Worm (Caenorhabditis elegans) whole organism, young adult: ENCODE data around the gene slc-17.4.

Experiments used
- B0336.3 ChIP-seq: fragments of 200-800 bp; sonication (Bioruptor generic); IDR thresholded peaks from 2 replicates; pipeline ENCODE4 v1.3.6; 2022; ENCODE audit warnings: missing genetic modification characterization, missing compliant biosample characterization
- F10E7.11 ChIP-seq: sonication (generic microtip); optimal IDR thresholded peaks from 2 replicates; lab custom pipeline; 2017; ENCODE audit warnings: mild to moderate bottlenecking, missing genetic modification characterization, moderate library complexity, missing compliant biosample characterization
- F23B12.7 ChIP-seq: sonication (generic microtip); optimal IDR thresholded peaks from 2 replicates; lab custom pipeline; 2017; ENCODE audit warnings: missing genetic modification characterization, mild to moderate bottlenecking, missing compliant biosample characterization, antibody characterized with exemption, moderate library complexity; ENCODE audit not compliant: insufficient read depth
- F55B11.4 ChIP-seq: sonication (generic microtip); optimal IDR thresholded peaks from 2 replicates; lab custom pipeline; 2016; ENCODE audit warnings: missing compliant biosample characterization, missing genetic modification characterization, borderline replicate concordance; ENCODE audit not compliant: insufficient read depth
- K11D2.4 ChIP-seq: fragments of 200-800 bp; sonication (Bioruptor generic); IDR thresholded peaks from 2 replicates; pipeline ENCODE4 v1.3.6; 2022; ENCODE audit warnings: missing genetic modification reagents, missing genetic modification characterization, missing compliant biosample characterization
- T26A5.8 ChIP-seq: sonication (generic microtip); optimal IDR thresholded peaks from 2 replicates; lab custom pipeline; 2016; ENCODE audit warnings: missing genetic modification characterization, missing compliant biosample characterization
- akir-1 ChIP-seq: fragments of 200-800 bp; sonication (Bioruptor generic); optimal IDR thresholded peaks from 2 replicates; lab custom pipeline; 2018; ENCODE audit warnings: mild to moderate bottlenecking, missing genetic modification characterization, moderate library complexity, missing compliant biosample characterization
- aptf-3 ChIP-seq: fragments of 200-800 bp; sonication (Bioruptor generic); IDR thresholded peaks from 2 replicates; pipeline ENCODE4 v1.3.6; 2022; ENCODE audit warnings: missing genetic modification characterization, missing compliant biosample characterization
- attf-6 ChIP-seq: fragments of 200-800 bp; sonication (Bioruptor generic); IDR thresholded peaks from 2 replicates; pipeline ENCODE4 v1.3.6; 2022; ENCODE audit warnings: missing genetic modification reagents, missing genetic modification characterization, missing compliant biosample characterization
- cebp-1 ChIP-seq, 2 experiments: fragments of 200-800 bp in 1 of 2; sonication (Bioruptor generic) in 1 of 2; sonication (generic microtip) in 1 of 2; IDR thresholded peaks in 1 of 2; optimal IDR thresholded peaks in 1 of 2; 2 replicates each; pipeline versions ENCODE4 v1.3.6 to Lab custom; 2017 to 2022; ENCODE audit warnings: missing compliant biosample characterization in 2 of 2, missing genetic modification characterization in 2 of 2, mild to moderate bottlenecking in 1 of 2, missing genetic modification reagents in 1 of 2, moderate library complexity in 1 of 2
- ceh-40 ChIP-seq: fragments of 200-800 bp; sonication (Bioruptor generic); IDR thresholded peaks from 2 replicates; pipeline ENCODE4 v1.3.6; 2022; ENCODE audit warnings: missing genetic modification characterization, missing compliant biosample characterization
- die-1 ChIP-seq: sonication (generic microtip); optimal IDR thresholded peaks from 2 replicates; lab custom pipeline; 2016; ENCODE audit warnings: missing genotype, mild to moderate bottlenecking, missing genetic modification characterization, missing compliant biosample characterization
- dox-1 ChIP-seq: fragments of 200-800 bp; sonication (Bioruptor generic); IDR thresholded peaks from 2 replicates; pipeline ENCODE4 v1.3.6; 2022; ENCODE audit warnings: missing genetic modification reagents, missing genetic modification characterization, missing compliant biosample characterization
- dpl-1 ChIP-seq: fragments of 150-350 bp; optimal IDR thresholded peaks from 2 replicates; lab custom pipeline; 2014; ENCODE audit warnings: missing biosample characterization, missing genetic modification reagents, missing genetic modification characterization
- egl-18 ChIP-seq: fragments of 200-800 bp; sonication (Bioruptor generic); IDR thresholded peaks from 2 replicates; pipeline ENCODE4 v1.3.6; 2022; ENCODE audit warnings: missing genetic modification reagents, missing genetic modification characterization, missing compliant biosample characterization
- ekl-4 ChIP-seq: fragments of 200-800 bp; sonication (Bioruptor generic); IDR thresholded peaks from 2 replicates; pipeline ENCODE4 v1.3.6; 2022; ENCODE audit warnings: missing genetic modification reagents, missing genetic modification characterization, missing compliant biosample characterization
- fkh-3 ChIP-seq: sonication (generic microtip); optimal IDR thresholded peaks from 2 replicates; lab custom pipeline; 2016; ENCODE audit warnings: mild to moderate bottlenecking, missing genetic modification characterization, missing compliant biosample characterization
- hlh-12 ChIP-seq: sonication (generic microtip); optimal IDR thresholded peaks from 2 replicates; lab custom pipeline; 2016; ENCODE audit warnings: missing genetic modification characterization, missing compliant biosample characterization
- lin-35 ChIP-seq, 3 experiments: fragments of 150-350 bp in 2 of 3; sonication (generic microtip) in 1 of 3; optimal IDR thresholded peaks; 2 replicates each; lab custom pipeline; 2014 to 2018; ENCODE audit warnings: missing biosample characterization in 3 of 3, missing genetic modification characterization in 3 of 3, missing genetic modification reagents in 3 of 3
- lin-40 ChIP-seq: sonication (generic microtip); optimal IDR thresholded peaks from 2 replicates; lab custom pipeline; 2016; ENCODE audit warnings: missing genetic modification characterization, mild to moderate bottlenecking, missing compliant biosample characterization, missing genotype, missing genetic modification reagents
- lsl-1 ChIP-seq: fragments of 200-800 bp; sonication (Bioruptor generic); optimal IDR thresholded peaks from 2 replicates; lab custom pipeline; 2018; ENCODE audit warnings: mild to moderate bottlenecking, missing genetic modification characterization, moderate library complexity, missing compliant biosample characterization
- madf-3 ChIP-seq: fragments of 200-800 bp; sonication (Bioruptor generic); IDR thresholded peaks from 2 replicates; pipeline ENCODE4 v1.3.6; 2022; ENCODE audit warnings: missing genetic modification reagents, missing genetic modification characterization, missing compliant biosample characterization
- madf-8 ChIP-seq: fragments of 200-800 bp; sonication (Bioruptor generic); conservative IDR thresholded peaks from 2 replicates; pipeline ENCODE4 v1.3.6; 2022; ENCODE audit warnings: missing genetic modification reagents, missing genetic modification characterization, missing compliant biosample characterization
- mxl-1 ChIP-seq: sonication (generic microtip); optimal IDR thresholded peaks from 2 replicates; lab custom pipeline; 2016; ENCODE audit warnings: missing genetic modification characterization, missing compliant biosample characterization
- nfya-1 ChIP-seq: sonication (generic microtip); optimal IDR thresholded peaks from 2 replicates; lab custom pipeline; 2017; ENCODE audit warnings: antibody characterized with exemption, missing compliant biosample characterization, missing genetic modification characterization, borderline replicate concordance; ENCODE audit not compliant: insufficient read depth
- nfya-2 ChIP-seq: fragments of 200-800 bp; sonication (Bioruptor generic); IDR thresholded peaks from 2 replicates; pipeline ENCODE4 v1.3.6; 2022; ENCODE audit warnings: missing genetic modification reagents, missing genetic modification characterization, missing compliant biosample characterization
- nfyb-1 ChIP-seq: fragments of 200-800 bp; sonication (Bioruptor generic); IDR thresholded peaks from 2 replicates; pipeline ENCODE4 v1.3.6; 2022; ENCODE audit warnings: missing genetic modification reagents, missing genetic modification characterization, missing compliant biosample characterization
- nhr-179 ChIP-seq: sonication (generic microtip); optimal IDR thresholded peaks from 2 replicates; lab custom pipeline; 2016; ENCODE audit warnings: mild to moderate bottlenecking, missing genetic modification characterization, missing compliant biosample characterization
- nhr-90 ChIP-seq: sonication (generic microtip); optimal IDR thresholded peaks from 2 replicates; lab custom pipeline; 2016; ENCODE audit warnings: missing genotype, mild to moderate bottlenecking, missing genetic modification characterization, missing compliant biosample characterization
- rcor-1 ChIP-seq: fragments of 200-800 bp; sonication (Bioruptor generic); IDR thresholded peaks from 2 replicates; pipeline ENCODE4 v1.3.6; 2022; ENCODE audit warnings: missing genetic modification reagents, missing genetic modification characterization, missing compliant biosample characterization
- rec-8 ChIP-seq, 2 experiments: sonication (generic microtip); optimal IDR thresholded peaks; 2 replicates each; lab custom pipeline; 2016; ENCODE audit warnings: mild to moderate bottlenecking in 2 of 2, missing genetic modification characterization in 2 of 2, missing genetic modification reagents in 2 of 2, missing genotype in 2 of 2, missing biosample characterization in 1 of 2, missing compliant biosample characterization in 1 of 2, moderate library complexity in 1 of 2
- sea-2 ChIP-seq: fragments of 200-800 bp; sonication (Bioruptor generic); IDR thresholded peaks from 2 replicates; pipeline ENCODE4 v1.3.6; 2022; ENCODE audit warnings: missing genetic modification characterization, missing compliant biosample characterization
- snpc-1.1 ChIP-seq: sonication (generic microtip); optimal IDR thresholded peaks from 2 replicates; lab custom pipeline; 2017; ENCODE audit warnings: missing genetic modification characterization, mild to moderate bottlenecking, missing compliant biosample characterization, antibody characterized with exemption, moderate library complexity, missing genotype, missing genetic modification reagents; ENCODE audit not compliant: insufficient read depth
- ztf-25 ChIP-seq: fragments of 200-800 bp; sonication (Bioruptor generic); IDR thresholded peaks from 2 replicates; pipeline ENCODE4 v1.3.6; 2022; ENCODE audit warnings: missing genetic modification reagents, missing genetic modification characterization, missing compliant biosample characterization
- ztf-6 ChIP-seq: fragments of 200-800 bp; sonication (Bioruptor generic); IDR thresholded peaks from 2 replicates; pipeline ENCODE4 v1.3.6; 2022; ENCODE audit warnings: missing genetic modification reagents, missing genetic modification characterization, missing compliant biosample characterization

slc-17.4 gene

DNA sequence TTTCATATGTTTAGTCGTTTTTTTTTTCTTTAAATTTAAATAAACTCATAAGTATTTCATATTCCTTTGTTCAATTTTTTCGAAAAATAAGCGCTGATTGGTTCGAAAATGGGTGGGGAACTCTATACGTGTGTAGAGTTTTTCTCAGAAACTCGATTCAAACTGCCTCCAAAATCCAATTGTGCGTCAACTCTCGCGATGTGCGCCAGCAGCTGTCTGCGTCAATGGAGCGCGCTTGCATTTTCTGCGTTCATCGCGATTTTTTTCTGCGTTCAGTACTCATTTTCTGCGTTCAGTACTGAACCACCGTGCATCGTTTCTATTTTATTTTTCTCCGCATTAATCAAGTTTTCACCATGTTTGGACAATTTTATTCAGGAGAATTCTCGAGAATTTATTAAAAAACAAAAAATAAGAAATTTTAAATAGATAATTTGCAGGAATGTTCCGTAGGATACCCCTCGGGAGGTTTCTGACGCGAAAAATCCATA lies 41.8 kb downstream of the slc-17.4 start, which contains the start of gene eelo-2 (continued):
- TF ChIP-seq cebp-1 (GFP tag; IDR thresholded peaks at IDR 0.05; lab: Robert Waterston, UW), result peak; percentile 76
- peak; percentile 95 for TF ChIP-seq cebp-1 (tag; optimal IDR thresholded peaks at IDR 0.05; lab: Kevin White, UChicago)
- TF ChIP-seq lin-35 (GFP tag; optimal IDR thresholded peaks at IDR 0.05; lab: Kevin White, UChicago), result peak; percentile 90 to 99 (median 95)
- peak; percentile 99 for TF ChIP-seq B0336.3 (GFP tag; lab: Robert Waterston, UW)
- TF ChIP-seq akir-1, result peak; percentile 78
- peak; percentile 97 for TF ChIP-seq ekl-4 (GFP tag; lab: Robert Waterston, UW)
- peak; percentile 57 for TF ChIP-seq nhr-90 (tag; lab: Kevin White, UChicago)
- peak; percentile 96 for TF ChIP-seq K11D2.4 (GFP tag; lab: Robert Waterston, UW)
- no peak for TF ChIP-seq hlh-12 (tag; lab: Kevin White, UChicago)
- peak; percentile 46 for TF ChIP-seq snpc-1.1 (tag; lab: Kevin White, UChicago)
- no peak for TF ChIP-seq nhr-179 (tag; lab: Kevin White, UChicago)
- peak; percentile 75 for TF ChIP-seq madf-8 (GFP tag; lab: Robert Waterston, UW)
- peak; percentile 95 for TF ChIP-seq egl-18
- peak; percentile 99 for TF ChIP-seq dox-1 (GFP tag; lab: Robert Waterston, UW)
- peak; percentile 97 for TF ChIP-seq dpl-1 (GFP tag; lab: Kevin White, UChicago)
- no peak for TF ChIP-seq ceh-40 (GFP tag; lab: Robert Waterston, UW)
- no peak for TF ChIP-seq F55B11.4 (tag; lab: Kevin White, UChicago)
- TF ChIP-seq mxl-1 (tag; lab: Kevin White, UChicago), result no peak
- TF ChIP-seq F10E7.11 (tag; lab: Kevin White, UChicago), result peak; percentile 12
- TF ChIP-seq F23B12.7 (tag; lab: Kevin White, UChicago), result peak; percentile 92
- TF ChIP-seq lin-40 (tag; lab: Kevin White, UChicago), result peak; percentile 98
- TF ChIP-seq ztf-6 (GFP tag; lab: Robert Waterston, UW), result peak; percentile 87
- peak; percentile 98 for TF ChIP-seq attf-6 (GFP tag; lab: Robert Waterston, UW)
- TF ChIP-seq fkh-3 (tag; lab: Kevin White, UChicago), result no peak
- TF ChIP-seq T26A5.8, result no peak
- TF ChIP-seq lsl-1, result peak; percentile 82
- no peak for TF ChIP-seq nfya-2 (GFP tag; lab: Robert Waterston, UW)
- no peak for TF ChIP-seq die-1 (tag; lab: Kevin White, UChicago)
- TF ChIP-seq ztf-25 (GFP tag; lab: Robert Waterston, UW), result no peak
- peak in 1 of 2 experiments; percentile 22 for TF ChIP-seq rec-8 (tag; optimal IDR thresholded peaks at IDR 0.05; lab: Kevin White, UChicago)
- TF ChIP-seq nfyb-1, result peak; percentile 98

- no peak for TF ChIP-seq aptf-3 (GFP tag; lab: Robert Waterston, UW)
- no peak for TF ChIP-seq lin-35 (GFP tag; optimal IDR thresholded peaks at IDR 0.05; lab: Kevin White, UChicago)
- no peak for TF ChIP-seq sea-2
- no peak for TF ChIP-seq rcor-1 (GFP tag; lab: Robert Waterston, UW)
- no peak for TF ChIP-seq madf-3 (GFP tag; lab: Robert Waterston, UW)
- TF ChIP-seq ekl-4 (GFP tag; lab: Robert Waterston, UW), result no peak
- no peak for TF ChIP-seq nfya-1 (tag; lab: Kevin White, UChicago)
Measured at ce11 chrIV:17248538-17248937, 43.0 kb downstream of the slc-17.4 start.
